Fruit fly (Drosophila melanogaster): ENCODE measurements around the gene Paf-AHalpha.

Paf-AHalpha gene

DNA sequence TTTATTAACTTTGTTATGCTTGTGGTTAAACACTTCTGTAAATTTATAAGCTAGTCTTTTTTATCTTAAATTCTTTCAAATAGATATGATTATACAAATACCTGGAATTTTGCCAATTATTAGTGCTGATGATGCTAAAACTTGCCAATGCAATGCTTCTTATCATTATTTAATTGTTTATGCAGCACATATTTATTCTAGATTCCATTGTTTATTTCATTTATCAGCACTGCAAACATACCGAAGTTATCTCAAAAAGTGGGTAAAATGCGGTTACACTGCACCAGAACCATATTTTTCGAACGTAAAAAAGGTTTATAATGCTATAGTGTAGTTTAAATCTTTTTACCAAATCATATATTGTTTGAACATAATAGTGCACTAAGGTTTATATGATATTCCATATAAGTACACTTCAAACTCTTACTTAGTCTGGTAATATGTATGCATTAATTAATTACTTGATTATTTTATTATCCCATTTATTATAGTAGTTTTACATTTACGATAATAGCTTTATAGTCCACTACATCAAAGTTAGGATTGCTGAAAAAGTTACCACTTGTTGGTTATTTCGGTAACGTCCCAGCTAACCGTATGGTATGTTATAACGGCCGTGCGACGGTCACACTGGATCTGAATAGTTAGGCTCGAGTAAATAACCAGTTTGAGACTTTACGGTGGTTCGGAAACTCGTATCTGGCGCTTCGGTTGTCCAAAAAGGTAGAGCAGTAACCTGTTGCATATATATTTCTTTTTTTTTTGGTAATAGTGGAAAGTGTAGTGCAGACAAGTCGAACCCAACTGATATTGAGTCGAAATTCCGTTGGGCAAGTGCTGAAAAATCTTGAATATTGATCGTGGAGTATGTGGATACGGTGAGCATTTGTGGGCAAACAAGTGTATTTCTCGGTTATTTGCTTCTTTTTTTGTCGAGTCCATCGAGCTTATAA is 3.1 kb upstream of the Paf-AHalpha start, which contains the start of gene Rhp:
TSS of gene Rhp (plus strand) at position 663 of the 953 bp plus-strand sequence.
- no peak for TF ChIP-seq Hr4 (GFP tag; optimal IDR thresholded peaks at IDR 0.05)
- no peak for TF ChIP-seq CG4318 (GFP tag; optimal IDR thresholded peaks at IDR 0.05)
- TF ChIP-seq Sox15 (GFP tag; optimal IDR thresholded peaks at IDR 0.05): no peak
- TF ChIP-seq CG8632 (GFP tag; optimal IDR thresholded peaks at IDR 0.05): peak; percentile 76
- TF ChIP-seq CG11902 (GFP tag; optimal IDR thresholded peaks at IDR 0.05): no peak
- TF ChIP-seq Sox14 (GFP tag; optimal IDR thresholded peaks at IDR 0.05): no peak
- TF ChIP-seq CG11762 (GFP tag; optimal IDR thresholded peaks at IDR 0.05; ENCODE audit: insufficient read depth): peak; percentile 47
- no peak for TF ChIP-seq Gug (GFP tag; IDR thresholded peaks at IDR 0.05)
- peak; percentile 60 for TF ChIP-seq CG34406 (GFP tag; optimal IDR thresholded peaks at IDR 0.05)
- no peak for TF ChIP-seq CG16779 (tag; optimal IDR thresholded peaks at IDR 0.05)
- no peak for TF ChIP-seq fd59A (GFP tag; optimal IDR thresholded peaks at IDR 0.05)
- TF ChIP-seq CG7368 (GFP tag; optimal IDR thresholded peaks at IDR 0.05): peak; percentile 74
- peak; percentile 29; the same call in 1 of the 3 replicates for TF ChIP-seq CG8119 (GFP tag; IDR thresholded peaks at IDR 0.05)
- TF ChIP-seq CG1621 (tag; optimal IDR thresholded peaks at IDR 0.05): peak; percentile 55
- TF ChIP-seq Ets96B (tag; optimal IDR thresholded peaks at IDR 0.05): no peak
- no peak for TF ChIP-seq spab (GFP tag; optimal IDR thresholded peaks at IDR 0.05)
- TF ChIP-seq cyc (GFP tag; optimal IDR thresholded peaks at IDR 0.05): peak; percentile 8
- peak; percentile 34; the same call in 2 of the 3 replicates for TF ChIP-seq CG6163 (GFP tag; IDR thresholded peaks at IDR 0.05)
- peak; percentile 54 for TF ChIP-seq esn (GFP tag; optimal IDR thresholded peaks at IDR 0.05)
- TF ChIP-seq Sox102F (GFP tag; optimal IDR thresholded peaks at IDR 0.05): no peak
- no peak for TF ChIP-seq Hr38 (GFP tag; optimal IDR thresholded peaks at IDR 0.05)
- TF ChIP-seq OdsH (GFP tag; optimal IDR thresholded peaks at IDR 0.05): peak; percentile 56
- TF ChIP-seq Blimp-1 (GFP tag; optimal IDR thresholded peaks at IDR 0.05): peak; percentile 34
- TF ChIP-seq topi (GFP tag; optimal IDR thresholded peaks at IDR 0.05): peak; percentile 46
- no peak for TF ChIP-seq dac (GFP tag; optimal IDR thresholded peaks at IDR 0.05)
- peak; percentile 22 for TF ChIP-seq CG8319 (GFP tag; optimal IDR thresholded peaks at IDR 0.05)
- TF ChIP-seq CG6276 (GFP tag; optimal IDR thresholded peaks at IDR 0.05): no peak
- no peak for TF ChIP-seq salr (GFP tag; optimal IDR thresholded peaks at IDR 0.05)
- peak; percentile 83 for TF ChIP-seq CG6854 (GFP tag; optimal IDR thresholded peaks at IDR 0.05)
- peak; percentile 31 for TF ChIP-seq achi (GFP tag; optimal IDR thresholded peaks at IDR 0.05)
- TF ChIP-seq CG3032 (tag; optimal IDR thresholded peaks at IDR 0.05): peak; percentile 48
- TF ChIP-seq CG31627 (GFP tag; optimal IDR thresholded peaks at IDR 0.05): no peak
- TF ChIP-seq Lpt (GFP tag; optimal IDR thresholded peaks at IDR 0.05): no peak
- peak; percentile 40 for TF ChIP-seq lz (GFP tag; optimal IDR thresholded peaks at IDR 0.05)
- TF ChIP-seq CG10669 (GFP tag; optimal IDR thresholded peaks at IDR 0.05): peak; percentile 76
- peak; percentile 43 for TF ChIP-seq Eip78C (GFP tag)
- TF ChIP-seq Hr39 (GFP tag; optimal IDR thresholded peaks at IDR 0.05): no peak
- peak; percentile 46 for TF ChIP-seq acj6 (GFP tag; optimal IDR thresholded peaks at IDR 0.05)
- TF ChIP-seq Smox (GFP tag; optimal IDR thresholded peaks at IDR 0.05): peak; percentile 56
- peak; percentile 40 for TF ChIP-seq vri (GFP tag; optimal IDR thresholded peaks at IDR 0.05)
- TF ChIP-seq Met (GFP tag; optimal IDR thresholded peaks at IDR 0.05): no peak
- no peak for TF ChIP-seq svp (GFP tag)
- peak; percentile 34 for TF ChIP-seq fd85E (GFP tag; optimal IDR thresholded peaks at IDR 0.05)
- peak; percentile 60 for TF ChIP-seq pdm3 (GFP tag; optimal IDR thresholded peaks at IDR 0.05)
- TF ChIP-seq CG9139 (GFP tag; optimal IDR thresholded peaks at IDR 0.05): peak; percentile 69
- TF ChIP-seq CG6792 (GFP tag; optimal IDR thresholded peaks at IDR 0.05): peak; percentile 62
- peak; percentile 40 for TF ChIP-seq Eip75B (GFP tag; optimal IDR thresholded peaks at IDR 0.05)
- TF ChIP-seq eg (GFP tag; IDR thresholded peaks at IDR 0.05): peak; percentile 47; the same call in 1 of the 3 replicates
- peak; percentile 64 for TF ChIP-seq fkh (GFP tag; optimal IDR thresholded peaks at IDR 0.05)
- TF ChIP-seq Eip93F (GFP tag; optimal IDR thresholded peaks at IDR 0.05): no peak
